Worm (Caenorhabditis elegans): ENCODE results near the gene W08F4.10.

Gene W08F4.10

ce11 chrII:577632-578031 is 13.4 kb downstream of the W08F4.10 start, which contains the start of gene W08F4.7:
Gene W08F4.7 (minus strand): TSS chrII:577732.
- TF ChIP-seq unc-39 (tag; optimal IDR thresholded peaks at IDR 0.05) = no peak
- no peak for TF ChIP-seq ceh-28 (tag; optimal IDR thresholded peaks at IDR 0.05)
- no peak for TF ChIP-seq ceh-9 (tag; optimal IDR thresholded peaks at IDR 0.05)
- TF ChIP-seq elt-1 (tag; optimal IDR thresholded peaks at IDR 0.05) = no peak
- no peak for TF ChIP-seq zag-1 (tag; optimal IDR thresholded peaks at IDR 0.05)
- TF ChIP-seq lsy-12 (tag; optimal IDR thresholded peaks at IDR 0.05) = no peak
- no peak for TF ChIP-seq jun-1 (tag; optimal IDR thresholded peaks at IDR 0.05)
- no peak for TF ChIP-seq eor-1 (tag; optimal IDR thresholded peaks at IDR 0.05)
- TF ChIP-seq snpc-4 (tag; optimal IDR thresholded peaks at IDR 0.05) = no peak
- TF ChIP-seq aly-2 (tag; optimal IDR thresholded peaks at IDR 0.05) = no peak
- no peak for TF ChIP-seq mdl-1 (tag; optimal IDR thresholded peaks at IDR 0.05)
- no peak for TF ChIP-seq hmg-11 (tag; optimal IDR thresholded peaks at IDR 0.05)
- TF ChIP-seq nhr-25 (tag; optimal IDR thresholded peaks at IDR 0.05) = no peak
- no peak for TF ChIP-seq nhr-23 (tag; optimal IDR thresholded peaks at IDR 0.05)
- no peak for TF ChIP-seq mml-1 (tag; optimal IDR thresholded peaks at IDR 0.05)
- TF ChIP-seq lin-15B (tag; optimal IDR thresholded peaks at IDR 0.05) = no peak
- no peak for TF ChIP-seq elt-2 (tag; optimal IDR thresholded peaks at IDR 0.05)

ce11 chrII:574064-574463 is 16.9 kb downstream of the W08F4.10 start:
- TF ChIP-seq ZK546.5 (tag; optimal IDR thresholded peaks at IDR 0.05) = no peak
- no peak for TF ChIP-seq unc-62 (GFP tag; optimal IDR thresholded peaks at IDR 0.05)
- TF ChIP-seq egl-27 (tag; optimal IDR thresholded peaks at IDR 0.05) = no peak
- TF ChIP-seq mml-1 (tag; optimal IDR thresholded peaks at IDR 0.05) = no peak
- no peak for TF ChIP-seq ztf-11 (tag; optimal IDR thresholded peaks at IDR 0.05)
- TF ChIP-seq jun-1 (tag; optimal IDR thresholded peaks at IDR 0.05) = no peak
- TF ChIP-seq pqm-1 (tag; optimal IDR thresholded peaks at IDR 0.05) = no peak
- no peak for TF ChIP-seq R02D3.7 (tag; optimal IDR thresholded peaks at IDR 0.05)
- no peak for TF ChIP-seq aly-2 (tag; optimal IDR thresholded peaks at IDR 0.05)
- no peak for TF ChIP-seq lin-15B (tag; optimal IDR thresholded peaks at IDR 0.05)
- no peak for TF ChIP-seq nhr-28 (tag; optimal IDR thresholded peaks at IDR 0.05)
- peak; percentile 61 for TF ChIP-seq nhr-25 (tag; optimal IDR thresholded peaks at IDR 0.05)
- TF ChIP-seq nhr-23 (tag; optimal IDR thresholded peaks at IDR 0.05) = peak; percentile 78

- TF ChIP-seq tbx-2 (tag; optimal IDR thresholded peaks at IDR 0.05) (no peak), egl-5 (tag; optimal IDR thresholded peaks at IDR 0.05) (no peak), nhr-11 (tag; optimal IDR thresholded peaks at IDR 0.05) (no peak), lin-39 (tag; optimal IDR thresholded peaks at IDR 0.05) (no peak), elt-3 (tag; optimal IDR thresholded peaks at IDR 0.05) (no peak), lsy-12 (tag; optimal IDR thresholded peaks at IDR 0.05) (no peak), ceh-16 (tag; optimal IDR thresholded peaks at IDR 0.05) (no peak), nfya-1 (tag; optimal IDR thresholded peaks at IDR 0.05; ENCODE audit: insufficient read depth) (no peak), nhr-25 (tag; optimal IDR thresholded peaks at IDR 0.05) (no peak), elt-2 (tag; optimal IDR thresholded peaks at IDR 0.05) (no peak), unc-39 (tag; optimal IDR thresholded peaks at IDR 0.05) (no peak)
These were observed 19.0 kb downstream of the W08F4.10 start, which contains the start of gene mlt-8 for ce11 chrII:572010-572409. Gene mlt-8 (minus strand): TSS chrII:572110.

ce11 chrII:568776-569175 is 22.2 kb downstream of the W08F4.10 start, which contains the start of gene W08F4.5:
Gene W08F4.5 (minus strand): TSS chrII:568876.
- no peak for TF ChIP-seq eor-1 (tag; optimal IDR thresholded peaks at IDR 0.05)
- no peak for TF ChIP-seq zag-1 (tag; optimal IDR thresholded peaks at IDR 0.05)
- no peak for TF ChIP-seq nhr-28 (tag; optimal IDR thresholded peaks at IDR 0.05)
- no peak for TF ChIP-seq sea-2 (GFP tag; optimal IDR thresholded peaks at IDR 0.05)
- TF ChIP-seq snpc-4 (tag; optimal IDR thresholded peaks at IDR 0.05) = no peak
- no peak for TF ChIP-seq R02D3.7 (tag; optimal IDR thresholded peaks at IDR 0.05)
- TF ChIP-seq ceh-28 (tag; optimal IDR thresholded peaks at IDR 0.05) = peak; percentile 40
- peak; percentile 48 for TF ChIP-seq nhr-23 (tag; optimal IDR thresholded peaks at IDR 0.05)
- TF ChIP-seq ceh-9 (tag; optimal IDR thresholded peaks at IDR 0.05) = no peak
- TF ChIP-seq mml-1 (tag; optimal IDR thresholded peaks at IDR 0.05) = no peak
- TF ChIP-seq ceh-16 (tag; optimal IDR thresholded peaks at IDR 0.05) = no peak
- no peak for TF ChIP-seq tbx-2 (tag; optimal IDR thresholded peaks at IDR 0.05)
- no peak for TF ChIP-seq pqm-1 (tag; optimal IDR thresholded peaks at IDR 0.05)
- no peak for TF ChIP-seq egl-27 (tag; optimal IDR thresholded peaks at IDR 0.05)
- TF ChIP-seq nhr-11 (tag; optimal IDR thresholded peaks at IDR 0.05) = no peak
- TF ChIP-seq fos-1 (tag; optimal IDR thresholded peaks at IDR 0.05) = no peak
- TF ChIP-seq nhr-237 (tag; optimal IDR thresholded peaks at IDR 0.05) = no peak

DNA sequence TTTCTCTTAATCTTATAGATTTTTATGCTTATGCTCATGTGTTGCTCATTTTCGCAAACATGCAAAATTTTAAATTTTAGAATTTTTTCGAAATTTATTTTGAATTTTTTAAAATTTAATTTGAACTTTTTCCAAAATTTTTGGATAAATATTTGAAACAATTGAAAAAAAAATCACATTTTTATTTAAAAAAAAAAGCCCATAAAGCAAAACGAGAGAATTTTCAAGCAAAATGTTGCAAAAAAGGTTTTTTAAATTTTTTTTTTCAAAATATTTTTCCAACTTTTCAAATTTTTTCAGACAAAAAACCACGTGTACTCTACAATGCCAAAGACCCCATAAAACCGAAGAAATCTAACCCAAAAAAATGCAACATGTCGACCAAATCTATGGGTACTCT is 34.8 kb downstream of the W08F4.10 start, which contains the start of the genes C09E8.1 and C09E8.6:
C09E8.1 (plus strand) TSS at position 301 of the 400 bp plus-strand sequence.
C09E8.6 (plus strand) TSS at position 313 of the 400 bp plus-strand sequence.
- TF ChIP-seq ztf-11 (tag; optimal IDR thresholded peaks at IDR 0.05) = no peak
- no peak for TF ChIP-seq fkh-2 (tag; optimal IDR thresholded peaks at IDR 0.05)
- TF ChIP-seq hmg-11 (tag; optimal IDR thresholded peaks at IDR 0.05) = no peak
- TF ChIP-seq nhr-12 (tag; optimal IDR thresholded peaks at IDR 0.05) = no peak
- TF ChIP-seq pqm-1 (tag; optimal IDR thresholded peaks at IDR 0.05) = no peak
- no peak for TF ChIP-seq zag-1 (tag; optimal IDR thresholded peaks at IDR 0.05)
- no peak for TF ChIP-seq lin-15B (tag; optimal IDR thresholded peaks at IDR 0.05)
- TF ChIP-seq nhr-237 (tag; optimal IDR thresholded peaks at IDR 0.05) = no peak
- no peak for TF ChIP-seq unc-39 (tag; optimal IDR thresholded peaks at IDR 0.05)
